Worm (Caenorhabditis elegans) whole organism, L2 larva: ENCODE results near the gene srg-8.

Experiments used
- C34F6.9 ChIP-seq: fragments of 150-350 bp; optimal IDR thresholded peaks from 2 replicates; lab custom pipeline; 2014; ENCODE audit warnings: missing biosample characterization, missing genetic modification characterization
- F13H6.1 ChIP-seq: sonication (generic microtip); optimal IDR thresholded peaks from 2 replicates; lab custom pipeline; 2016; ENCODE audit warnings: missing genetic modification characterization, missing compliant biosample characterization
- R02D3.7 ChIP-seq: fragments of 150-350 bp; optimal IDR thresholded peaks from 2 replicates; lab custom pipeline; 2014; ENCODE audit warnings: missing biosample characterization, missing genetic modification characterization
- Y55F3AM.14 ChIP-seq: fragments of 200-800 bp; sonication (Bioruptor generic); optimal IDR thresholded peaks from 2 replicates; lab custom pipeline; 2018; ENCODE audit warnings: mild to moderate bottlenecking, missing genetic modification characterization, missing compliant biosample characterization
- ZK546.5 ChIP-seq: sonication (generic microtip); optimal IDR thresholded peaks from 2 replicates; lab custom pipeline; 2017; ENCODE audit warnings: missing biosample characterization, missing genetic modification characterization
- alr-1 ChIP-seq: fragments of 150-350 bp; optimal IDR thresholded peaks from 2 replicates; lab custom pipeline; 2014; ENCODE audit warnings: missing biosample characterization, missing genetic modification characterization
- ama-1 ChIP-seq: fragments of 150-350 bp; optimal IDR thresholded peaks from 2 replicates; lab custom pipeline; 2018; ENCODE audit warnings: inconsistent platforms
- blmp-1 ChIP-seq: sonication (generic microtip); optimal IDR thresholded peaks from 2 replicates; lab custom pipeline; 2017; ENCODE audit warnings: missing genetic modification characterization, mild to moderate bottlenecking, missing compliant biosample characterization, antibody characterized with exemption, moderate library complexity; ENCODE audit not compliant: insufficient read depth
- ceh-16 ChIP-seq: fragments of 150-350 bp; optimal IDR thresholded peaks from 2 replicates; lab custom pipeline; 2014; ENCODE audit warnings: missing biosample characterization, missing genetic modification characterization
- ceh-82 ChIP-seq: fragments of 150-350 bp; optimal IDR thresholded peaks from 2 replicates; lab custom pipeline; 2014; ENCODE audit warnings: missing biosample characterization, missing genetic modification characterization
- crh-2 ChIP-seq: sonication (generic microtip); optimal IDR thresholded peaks from 2 replicates; lab custom pipeline; 2017; ENCODE audit warnings: missing biosample characterization, missing genetic modification characterization
- dmd-4 ChIP-seq: sonication (generic microtip); optimal IDR thresholded peaks from 2 replicates; lab custom pipeline; 2017; ENCODE audit warnings: missing biosample characterization, missing genetic modification characterization
- egl-27 ChIP-seq: sonication (generic microtip); optimal IDR thresholded peaks from 3 replicates; lab custom pipeline; 2017; ENCODE audit warnings: missing biosample characterization, missing genetic modification reagents, missing genetic modification characterization
- elt-1 ChIP-seq: fragments of 150-350 bp; optimal IDR thresholded peaks from 2 replicates; lab custom pipeline; 2014; ENCODE audit warnings: missing biosample characterization, missing genetic modification characterization
- elt-3 ChIP-seq: sonication (generic microtip); optimal IDR thresholded peaks from 2 replicates; lab custom pipeline; 2017; ENCODE audit warnings: missing biosample characterization, missing genetic modification characterization
- fos-1 ChIP-seq: fragments of 150-350 bp; optimal IDR thresholded peaks from 2 replicates; lab custom pipeline; 2014; ENCODE audit warnings: missing biosample characterization, missing genetic modification characterization
- gmeb-1 ChIP-seq: fragments of 150-350 bp; optimal IDR thresholded peaks from 2 replicates; lab custom pipeline; 2014; ENCODE audit warnings: missing biosample characterization, missing genetic modification characterization
- lin-11 ChIP-seq: fragments of 150-350 bp; sonication (generic microtip); optimal IDR thresholded peaks from 2 replicates; lab custom pipeline; 2014; ENCODE audit warnings: missing biosample characterization, missing genetic modification characterization, inconsistent platforms, mixed read lengths
- lin-13 ChIP-seq: fragments of 150-350 bp; optimal IDR thresholded peaks from 2 replicates; lab custom pipeline; 2014; ENCODE audit warnings: missing biosample characterization, missing genetic modification reagents, missing genetic modification characterization
- lin-39 ChIP-seq: fragments of 150-350 bp; optimal IDR thresholded peaks from 2 replicates; lab custom pipeline; 2014; ENCODE audit warnings: missing biosample characterization, missing genetic modification reagents, missing genetic modification characterization
- lsy-2 ChIP-seq, 2 experiments: fragments of 150-350 bp in 1 of 2; sonication (generic microtip) in 1 of 2; optimal IDR thresholded peaks; 2 replicates each; lab custom pipeline; 2014 to 2017; ENCODE audit warnings: missing biosample characterization in 2 of 2, missing genetic modification characterization in 2 of 2
- mab-5 ChIP-seq: fragments of 150-350 bp; optimal IDR thresholded peaks from 2 replicates; lab custom pipeline; 2014; ENCODE audit warnings: missing biosample characterization, missing genetic modification characterization
- mbf-1 ChIP-seq: sonication (generic microtip); optimal IDR thresholded peaks from 2 replicates; lab custom pipeline; 2017; ENCODE audit warnings: missing biosample characterization, missing genetic modification characterization
- mdl-1 ChIP-seq, 2 experiments: fragments of 150-350 bp in 1 of 2; sonication (generic microtip) in 1 of 2; optimal IDR thresholded peaks; 2 replicates each; lab custom pipeline; 2017; ENCODE audit warnings: missing biosample characterization in 2 of 2, missing genetic modification characterization in 2 of 2
- nhr-10 ChIP-seq: sonication (generic microtip); optimal IDR thresholded peaks from 2 replicates; lab custom pipeline; 2017; ENCODE audit warnings: missing biosample characterization, missing genetic modification characterization
- nhr-11 ChIP-seq: fragments of 150-350 bp; optimal IDR thresholded peaks from 2 replicates; lab custom pipeline; 2014; ENCODE audit warnings: missing biosample characterization, missing genetic modification characterization
- nhr-12 ChIP-seq: fragments of 150-350 bp; optimal IDR thresholded peaks from 2 replicates; lab custom pipeline; 2014; ENCODE audit warnings: missing biosample characterization, missing genetic modification characterization
- nhr-129 ChIP-seq: fragments of 150-350 bp; optimal IDR thresholded peaks from 2 replicates; lab custom pipeline; 2014; ENCODE audit warnings: missing biosample characterization, missing genetic modification characterization
- nhr-21 ChIP-seq: fragments of 150-350 bp; optimal IDR thresholded peaks from 2 replicates; lab custom pipeline; 2014; ENCODE audit warnings: missing biosample characterization, missing genetic modification characterization
- nhr-23 ChIP-seq: fragments of 150-350 bp; optimal IDR thresholded peaks from 2 replicates; lab custom pipeline; 2014; ENCODE audit warnings: missing biosample characterization, missing genetic modification reagents, missing genetic modification characterization
- nhr-237 ChIP-seq: fragments of 150-350 bp; optimal IDR thresholded peaks from 2 replicates; lab custom pipeline; 2014; ENCODE audit warnings: missing biosample characterization, missing genetic modification characterization
- nhr-25 ChIP-seq: fragments of 150-350 bp; sonication (generic microtip); optimal IDR thresholded peaks from 3 replicates; lab custom pipeline; 2014; ENCODE audit warnings: missing biosample characterization, missing genetic modification characterization
- nhr-6 ChIP-seq: fragments of 150-350 bp; optimal IDR thresholded peaks from 2 replicates; lab custom pipeline; 2014; ENCODE audit warnings: missing biosample characterization, missing genetic modification characterization
- nhr-77 ChIP-seq: fragments of 150-350 bp; optimal IDR thresholded peaks from 2 replicates; lab custom pipeline; 2014; ENCODE audit warnings: missing biosample characterization, missing genetic modification characterization
- peb-1 ChIP-seq: fragments of 150-350 bp; optimal IDR thresholded peaks from 2 replicates; lab custom pipeline; 2014; ENCODE audit warnings: missing biosample characterization, missing genetic modification characterization
- sem-4 ChIP-seq: fragments of 150-350 bp; optimal IDR thresholded peaks from 2 replicates; lab custom pipeline; 2014; ENCODE audit warnings: missing biosample characterization, missing genetic modification reagents, missing genetic modification characterization
- skn-1 ChIP-seq: sonication (generic microtip); optimal IDR thresholded peaks from 2 replicates; lab custom pipeline; 2017; ENCODE audit warnings: missing biosample characterization, missing genetic modification characterization
- sma-3 ChIP-seq: sonication (generic microtip); optimal IDR thresholded peaks from 2 replicates; lab custom pipeline; 2016; ENCODE audit warnings: missing genetic modification reagents, missing genetic modification characterization, missing compliant biosample characterization
- sma-9 ChIP-seq, 2 experiments: fragments of 150-350 bp in 1 of 2; sonication (generic microtip) in 1 of 2; optimal IDR thresholded peaks; 2 replicates each; lab custom pipeline; 2014 to 2016; ENCODE audit warnings: missing genetic modification characterization in 2 of 2, mild to moderate bottlenecking in 1 of 2, missing biosample characterization in 1 of 2, missing compliant biosample characterization in 1 of 2, missing genetic modification reagents in 1 of 2, moderate library complexity in 1 of 2
- snpc-4 ChIP-seq: fragments of 150-350 bp; optimal IDR thresholded peaks from 2 replicates; lab custom pipeline; 2014; ENCODE audit warnings: missing biosample characterization, missing genetic modification characterization
- unc-39 ChIP-seq: fragments of 150-350 bp; optimal IDR thresholded peaks from 2 replicates; lab custom pipeline; 2014; ENCODE audit warnings: missing biosample characterization, missing genetic modification characterization
- unc-55 ChIP-seq: fragments of 150-350 bp; sonication (generic microtip); optimal IDR thresholded peaks from 3 replicates; lab custom pipeline; 2014; ENCODE audit warnings: missing biosample characterization, missing genetic modification reagents, missing genetic modification characterization
- unc-62 ChIP-seq: fragments of 150-350 bp; optimal IDR thresholded peaks from 2 replicates; lab custom pipeline; 2014; ENCODE audit warnings: missing biosample characterization, missing genetic modification reagents, missing genetic modification characterization
- zag-1 ChIP-seq: fragments of 150-350 bp; optimal IDR thresholded peaks from 2 replicates; lab custom pipeline; 2014; ENCODE audit warnings: missing biosample characterization, missing genetic modification characterization
- ztf-1 ChIP-seq: fragments of 200-800 bp; sonication (Bioruptor generic); conservative IDR thresholded peaks from 2 replicates; pipeline ENCODE4 v1.3.6; 2022; ENCODE audit warnings: missing genetic modification characterization, missing compliant biosample characterization
- ztf-11 ChIP-seq: sonication (generic microtip); optimal IDR thresholded peaks from 2 replicates; lab custom pipeline; 2017; ENCODE audit warnings: missing biosample characterization, missing genetic modification characterization
- ztf-4 ChIP-seq: fragments of 150-350 bp; optimal IDR thresholded peaks from 2 replicates; lab custom pipeline; 2014; ENCODE audit warnings: missing biosample characterization, missing genetic modification characterization

srg-8 gene

ce11 chrIII:6254737-6255136 lies at the start of gene srg-8:
TSS of gene srg-8 (minus strand) at chrIII:6254837.
- TF ChIP-seq nhr-237 (tag; lab: Kevin White, UChicago) (no peak), lsy-2 (tag; optimal IDR thresholded peaks at IDR 0.05; lab: Kevin White, UChicago) (no peak), ceh-82 (tag; lab: Kevin White, UChicago) (no peak), alr-1 (tag; lab: Kevin White, UChicago) (no peak)

- TF ChIP-seq unc-55 (GFP tag; lab: Kevin White, UChicago) = no peak
- TF ChIP-seq lsy-2 (tag; optimal IDR thresholded peaks at IDR 0.05; lab: Kevin White, UChicago) = no peak
- no peak for TF ChIP-seq nhr-6 (tag; lab: Kevin White, UChicago)
- TF ChIP-seq unc-39 = no peak
- TF ChIP-seq lin-39 (tag; lab: Kevin White, UChicago) = no peak
- TF ChIP-seq Y55F3AM.14 (GFP tag; lab: Kevin White, UChicago) = no peak
- no peak for TF ChIP-seq crh-2
- TF ChIP-seq ztf-1 (GFP tag; lab: Robert Waterston, UW) = no peak
- no peak for TF ChIP-seq mdl-1 (tag; optimal IDR thresholded peaks at IDR 0.05; lab: Kevin White, UChicago)
- no peak for TF ChIP-seq ztf-11 (tag; lab: Kevin White, UChicago)
- no peak for TF ChIP-seq nhr-21 (tag; lab: Kevin White, UChicago)
Measured at ce11 chrIII:6303787-6304186, 49.1 kb upstream of the srg-8 start.

- TF ChIP-seq lin-13 = peak; percentile 36
- no peak for TF ChIP-seq nhr-11 (tag; lab: Kevin White, UChicago)
- TF ChIP-seq elt-1 (tag; lab: Kevin White, UChicago) = no peak
- peak; percentile 86 for TF ChIP-seq crh-2
- no peak for TF ChIP-seq ceh-16 (tag; lab: Kevin White, UChicago)
- no peak for TF ChIP-seq elt-3
- TF ChIP-seq ama-1 (lab: Kevin White, UChicago) = peak; percentile 56
- TF ChIP-seq nhr-21 (tag; lab: Kevin White, UChicago) = peak; percentile 85
- TF ChIP-seq fos-1 (tag; lab: Kevin White, UChicago) = peak; percentile 43
- TF ChIP-seq ztf-1 (GFP tag; lab: Robert Waterston, UW) = no peak
- TF ChIP-seq nhr-12 (tag; lab: Kevin White, UChicago) = no peak
- peak; percentile 89 for TF ChIP-seq sma-3 (GFP tag; lab: Kevin White, UChicago)
- TF ChIP-seq ZK546.5 (tag; lab: Kevin White, UChicago) = no peak
- TF ChIP-seq lsy-2 (tag; optimal IDR thresholded peaks at IDR 0.05; lab: Kevin White, UChicago) = peak; percentile 56 to 85
- no peak for TF ChIP-seq R02D3.7
- no peak for TF ChIP-seq nhr-77 (tag; lab: Kevin White, UChicago)
- TF ChIP-seq Y55F3AM.14 (GFP tag; lab: Kevin White, UChicago) = no peak
- TF ChIP-seq lin-39 (tag; lab: Kevin White, UChicago) = no peak
- peak; percentile 52 for TF ChIP-seq zag-1
- TF ChIP-seq ztf-11 (tag; lab: Kevin White, UChicago) = no peak
- no peak for TF ChIP-seq lin-11
- peak; percentile 68 for TF ChIP-seq F13H6.1 (tag; lab: Kevin White, UChicago)
- peak; percentile 51 for TF ChIP-seq gmeb-1 (tag; lab: Kevin White, UChicago)
- peak; percentile 61 for TF ChIP-seq blmp-1 (tag; lab: Kevin White, UChicago)
- no peak for TF ChIP-seq ceh-82 (tag; lab: Kevin White, UChicago)
- no peak for TF ChIP-seq unc-62 (GFP tag; lab: Kevin White, UChicago)
- peak; percentile 25 for TF ChIP-seq egl-27 (tag; lab: Kevin White, UChicago)
- TF ChIP-seq nhr-10 (tag; lab: Kevin White, UChicago) = no peak
- no peak for TF ChIP-seq unc-39
- peak; percentile 49 for TF ChIP-seq ztf-4 (tag; lab: Kevin White, UChicago)
- TF ChIP-seq sma-9 (GFP tag; optimal IDR thresholded peaks at IDR 0.05; lab: Kevin White, UChicago) = peak; percentile 54
- no peak for TF ChIP-seq sma-9 (tag; optimal IDR thresholded peaks at IDR 0.05; lab: Kevin White, UChicago)
- no peak for TF ChIP-seq nhr-23 (tag; lab: Kevin White, UChicago)
- TF ChIP-seq nhr-6 (tag; lab: Kevin White, UChicago) = peak; percentile 69
- peak; percentile 87 for TF ChIP-seq nhr-25
- peak; percentile 4 to 80 for TF ChIP-seq mdl-1 (tag; optimal IDR thresholded peaks at IDR 0.05; lab: Kevin White, UChicago)
- no peak for TF ChIP-seq alr-1 (tag; lab: Kevin White, UChicago)
- no peak for TF ChIP-seq snpc-4
- TF ChIP-seq C34F6.9 (tag; lab: Kevin White, UChicago) = peak; percentile 93
- TF ChIP-seq sem-4 (tag; lab: Kevin White, UChicago) = peak; percentile 82
- TF ChIP-seq mbf-1 (tag; lab: Kevin White, UChicago) = no peak
- peak; percentile 93 for TF ChIP-seq nhr-129 (tag; lab: Kevin White, UChicago)
- TF ChIP-seq skn-1 (tag; lab: Kevin White, UChicago) = no peak
- TF ChIP-seq peb-1 (tag; lab: Kevin White, UChicago) = no peak
- TF ChIP-seq nhr-237 (tag; lab: Kevin White, UChicago) = no peak
- TF ChIP-seq dmd-4 = no peak
- TF ChIP-seq unc-55 (GFP tag; lab: Kevin White, UChicago) = peak; percentile 72
- TF ChIP-seq mab-5 (tag; lab: Kevin White, UChicago) = no peak
Measured at ce11 chrIII:6303114-6303647, 48.5 kb upstream of the srg-8 start, which contains the start of gene F47D12.9. TSS of gene F47D12.9 (minus strand) at chrIII:6303380.
